Fruit fly (Drosophila melanogaster): ENCODE measurements around the gene REPTOR.

DNA sequence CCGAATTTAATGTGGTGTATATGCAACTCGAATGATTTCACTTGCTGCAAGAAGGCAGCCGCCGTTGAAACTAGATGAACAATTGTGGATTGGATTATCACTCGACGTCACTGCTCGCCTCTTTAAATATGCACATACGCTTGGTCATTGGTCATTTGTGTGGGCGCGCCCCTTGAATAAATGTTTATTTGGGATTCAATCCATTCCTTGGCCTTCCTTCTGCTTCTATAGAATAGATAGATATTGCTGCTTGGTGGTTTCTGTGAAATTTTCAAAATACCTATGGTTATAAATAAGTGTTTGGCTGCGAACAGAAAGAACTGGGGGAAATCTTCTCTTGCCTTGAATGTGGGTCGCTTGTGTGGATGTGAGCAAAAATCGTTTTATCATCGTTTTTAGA lies 21.5 kb upstream of the REPTOR start:
- TF ChIP-seq dimm (GFP tag; IDR thresholded peaks at IDR 0.05) (no peak), fru (optimal IDR thresholded peaks at IDR 0.05) (no peak), eyg (GFP tag; optimal IDR thresholded peaks at IDR 0.05) (no peak), insv (GFP tag; optimal IDR thresholded peaks at IDR 0.05) (no peak), Bdp1 (GFP tag; optimal IDR thresholded peaks at IDR 0.05) (no peak), Xbp1 (GFP tag; optimal IDR thresholded peaks at IDR 0.05) (no peak)
